In genomic region chrV:11199497-11199896, ce11 we compare ENCODE assay signal across 3 worm cellular contexts.
TF ChIP-seq lines count a peak whose summit lies in the region.

No protein-coding gene starts in this region.

TF ChIP-seq in whole organism, L1 larva, 84 proteins besides CTCF, POLR2A, EP300 and RAD21 (continues in another document):
- TF ChIP-seq C34B4.2 (tag; optimal IDR thresholded peaks at IDR 0.05; lab: Kevin White, UChicago) = no peak
- no peak for TF ChIP-seq ceh-88 (GFP tag; IDR thresholded peaks at IDR 0.05; lab: Robert Waterston, UW)
- TF ChIP-seq sup-37 (GFP tag; optimal IDR thresholded peaks at IDR 0.05; lab: Kevin White, UChicago) = no peak
- no peak for TF ChIP-seq elt-3 (tag; optimal IDR thresholded peaks at IDR 0.05; lab: Kevin White, UChicago)
- no peak for TF ChIP-seq fos-1 (tag; optimal IDR thresholded peaks at IDR 0.05; lab: Kevin White, UChicago)
- peak; percentile 35 for TF ChIP-seq mep-1 (tag; optimal IDR thresholded peaks at IDR 0.05; lab: Kevin White, UChicago)
- no peak for TF ChIP-seq snpc-4 (tag; optimal IDR thresholded peaks at IDR 0.05; lab: Kevin White, UChicago)
- no peak for TF ChIP-seq nhr-47 (tag; optimal IDR thresholded peaks at IDR 0.05; lab: Kevin White, UChicago)
- no peak for TF ChIP-seq zag-1 (tag; optimal IDR thresholded peaks at IDR 0.05; lab: Kevin White, UChicago)
- no peak for TF ChIP-seq unc-98 (GFP tag; IDR thresholded peaks at IDR 0.05; lab: Robert Waterston, UW)
- no peak for TF ChIP-seq elt-2 (tag; optimal IDR thresholded peaks at IDR 0.05; lab: Kevin White, UChicago)
- TF ChIP-seq nhr-71 (tag; optimal IDR thresholded peaks at IDR 0.05; lab: Kevin White, UChicago) = no peak
- TF ChIP-seq nhr-11 (tag; optimal IDR thresholded peaks at IDR 0.05; lab: Kevin White, UChicago) = no peak
- TF ChIP-seq skn-1 (tag; optimal IDR thresholded peaks at IDR 0.05; lab: Kevin White, UChicago) = no peak
- TF ChIP-seq ceh-82 (tag; optimal IDR thresholded peaks at IDR 0.05; lab: Kevin White, UChicago) = peak in 1 of 3 experiments; percentile 2
- no peak for TF ChIP-seq egl-13 (tag; optimal IDR thresholded peaks at IDR 0.05; lab: Kevin White, UChicago)
- TF ChIP-seq irx-1 (tag; optimal IDR thresholded peaks at IDR 0.05; lab: Kevin White, UChicago) = no peak
- TF ChIP-seq unc-130 (tag; optimal IDR thresholded peaks at IDR 0.05; lab: Kevin White, UChicago) = no peak
- TF ChIP-seq lsy-2 (tag; optimal IDR thresholded peaks at IDR 0.05; lab: Kevin White, UChicago) = no peak
- TF ChIP-seq aha-1 (tag; optimal IDR thresholded peaks at IDR 0.05; lab: Kevin White, UChicago) = no peak
- no peak for TF ChIP-seq sptf-1 (tag; optimal IDR thresholded peaks at IDR 0.05; lab: Kevin White, UChicago)
- TF ChIP-seq F16B12.6 (tag; optimal IDR thresholded peaks at IDR 0.05; lab: Kevin White, UChicago) = no peak
- TF ChIP-seq swsn-7 (tag; optimal IDR thresholded peaks at IDR 0.05; lab: Kevin White, UChicago) = no peak
- no peak for TF ChIP-seq unc-86 (tag; optimal IDR thresholded peaks at IDR 0.05; lab: Kevin White, UChicago)
- TF ChIP-seq nhr-85 (tag; lab: Kevin White, UChicago) = peak; percentile 69
- no peak for TF ChIP-seq Y116A8C.19 (tag; optimal IDR thresholded peaks at IDR 0.05; lab: Kevin White, UChicago; ENCODE audit: borderline replicate concordance)
- TF ChIP-seq mef-2 (tag; optimal IDR thresholded peaks at IDR 0.05; lab: Kevin White, UChicago) = no peak
- no peak for TF ChIP-seq pag-3 (tag; optimal IDR thresholded peaks at IDR 0.05; lab: Kevin White, UChicago; ENCODE audit: borderline replicate concordance, insufficient read depth)
- TF ChIP-seq fkh-4 (tag; optimal IDR thresholded peaks at IDR 0.05; lab: Kevin White, UChicago; ENCODE audit: borderline replicate concordance) = no peak
- no peak for TF ChIP-seq C04F5.9 (tag; optimal IDR thresholded peaks at IDR 0.05; lab: Kevin White, UChicago)
- TF ChIP-seq mab-9 (GFP tag; IDR thresholded peaks at IDR 0.05; lab: Robert Waterston, UW) = no peak
- TF ChIP-seq nhr-19 (GFP tag; conservative IDR thresholded peaks at IDR 0.05; lab: Robert Waterston, UW) = no peak

TF ChIP-seq in whole organism, L3 larva, 47 proteins besides CTCF, POLR2A, EP300 and RAD21:
- TF ChIP-seq nhr-25 (tag; optimal IDR thresholded peaks at IDR 0.05; lab: Kevin White, UChicago) = peak; percentile 36
- no peak for TF ChIP-seq ceh-28 (tag; optimal IDR thresholded peaks at IDR 0.05; lab: Kevin White, UChicago)
- TF ChIP-seq nhr-43 (tag; optimal IDR thresholded peaks at IDR 0.05; lab: Kevin White, UChicago; ENCODE audit: poor library complexity, severe bottlenecking) = peak; percentile 14
- no peak for TF ChIP-seq jun-1 (tag; optimal IDR thresholded peaks at IDR 0.05; lab: Kevin White, UChicago)

TF ChIP-seq in whole organism, L4 larva, 104 proteins besides CTCF, POLR2A, EP300 and RAD21:
- TF ChIP-seq mxl-3 (GFP tag; optimal IDR thresholded peaks at IDR 0.05; lab: Kevin White, UChicago) = peak; percentile 5
- TF ChIP-seq lsy-2 (tag; optimal IDR thresholded peaks at IDR 0.05; lab: Kevin White, UChicago) = no peak
- no peak for TF ChIP-seq ceh-44 (GFP tag; IDR thresholded peaks at IDR 0.05; lab: Robert Waterston, UW)
- TF ChIP-seq skn-1 (tag; optimal IDR thresholded peaks at IDR 0.05; lab: Kevin White, UChicago) = no peak
- peak; percentile 63 for TF ChIP-seq nhr-25 (tag; optimal IDR thresholded peaks at IDR 0.05; lab: Kevin White, UChicago; ENCODE audit: borderline replicate concordance, insufficient read depth)
- no peak for TF ChIP-seq unc-130 (GFP tag; optimal IDR thresholded peaks at IDR 0.05; lab: Kevin White, UChicago)

Comparison
In these comparisons a context has a peak if more than half of its experiments do, and no peak if none do; other contexts are left out.
1. Of the 29 proteins assayed by ChIP-seq in both whole organism, L4 larva and whole organism, L1 larva: peak only in whole organism, L4 larva: none; only in whole organism, L1 larva: mep-1; in both: none; in neither: 27; mixed calls (peak in some experiments, not most) for 1.